Fruit fly (Drosophila melanogaster) whole organism, wandering third instar larva: ENCODE measurements around the gene uif.

ENCODE experiments used
- Abd-B ChIP-seq: fragments of >200 bp; optimal IDR thresholded peaks from 2 replicates; lab custom pipeline; 2017; ENCODE audit warnings: missing biosample characterization, missing genetic modification characterization
- CG32264 ChIP-seq: fragments of 200-800 bp; sonication (Bioruptor generic); optimal IDR thresholded peaks from 2 replicates; lab custom pipeline; 2016; ENCODE audit warnings: missing biosample characterization, missing genetic modification characterization
- CG9705 ChIP-seq: fragments of 200-800 bp; sonication (Bioruptor generic); optimal IDR thresholded peaks from 2 replicates; lab custom pipeline; 2018; ENCODE audit warnings: missing biosample characterization, mild to moderate bottlenecking, missing genetic modification characterization
- CrebA ChIP-seq: fragments of 200-800 bp; sonication (Bioruptor generic); optimal IDR thresholded peaks from 2 replicates; lab custom pipeline; 2016; ENCODE audit warnings: missing biosample characterization, mild to moderate bottlenecking, missing genetic modification characterization, borderline replicate concordance
- Dfd ChIP-seq: fragments of >200 bp; optimal IDR thresholded peaks from 2 replicates; lab custom pipeline; 2017; ENCODE audit warnings: missing biosample characterization, missing genetic modification characterization
- Dif ChIP-seq: fragments of 200-275, 200-300 bp; sonication (Bioruptor generic); optimal IDR thresholded peaks from 2 replicates; lab custom pipeline; 2018; ENCODE audit warnings: missing biosample characterization, missing genetic modification characterization; ENCODE audit not compliant: partially characterized antibody
- GATAd ChIP-seq: sonication (Bioruptor generic); optimal IDR thresholded peaks from 2 replicates; lab custom pipeline; 2016; ENCODE audit warnings: missing biosample characterization, missing genetic modification characterization
- HLH106 ChIP-seq: fragments of 200-800 bp; optimal IDR thresholded peaks from 3 replicates; lab custom pipeline; 2019; ENCODE audit warnings: missing biosample characterization, mild to moderate bottlenecking, missing genetic modification characterization, moderate library complexity
- Hnf4 ChIP-seq: fragments of 200-800 bp; sonication (Bioruptor generic); optimal IDR thresholded peaks from 2 replicates; lab custom pipeline; 2016; ENCODE audit warnings: missing biosample characterization, mild to moderate bottlenecking, missing genetic modification characterization
- Jra ChIP-seq: sonication (Bioruptor generic); optimal IDR thresholded peaks from 2 replicates; lab custom pipeline; 2016; ENCODE audit warnings: missing biosample characterization, missing genetic modification characterization
- Mio ChIP-seq: sonication (Bioruptor generic); optimal IDR thresholded peaks from 2 replicates; lab custom pipeline; 2016; ENCODE audit warnings: missing biosample characterization, missing genetic modification characterization
- Myc ChIP-seq: fragments of >200 bp; optimal IDR thresholded peaks from 2 replicates; lab custom pipeline; 2017
- N ChIP-seq: fragments of >200 bp; optimal IDR thresholded peaks from 2 replicates; lab custom pipeline; 2018; ENCODE audit warnings: missing biosample characterization, missing external identifiers, missing genetic modification characterization
- OdsH ChIP-seq: fragments of 200-800 bp; sonication (Bioruptor generic); optimal IDR thresholded peaks from 2 replicates; lab custom pipeline; 2016; ENCODE audit warnings: missing biosample characterization, mild to moderate bottlenecking, missing genetic modification characterization
- Rel ChIP-seq, 2 experiments: fragments of 200-800 bp; sonication (Bioruptor generic) in 1 of 2; optimal IDR thresholded peaks; 2 replicates in 1 of 2; 3 replicates in 1 of 2; lab custom pipeline; 2016 to 2019; ENCODE audit warnings: mild to moderate bottlenecking in 2 of 2, missing biosample characterization in 2 of 2, missing genetic modification characterization in 2 of 2, moderate library complexity in 1 of 2
- Sp1 ChIP-seq: fragments of 200-800 bp; sonication (Bioruptor generic); optimal IDR thresholded peaks from 3 replicates; lab custom pipeline; 2019; ENCODE audit warnings: missing biosample characterization, mild to moderate bottlenecking, missing genetic modification characterization, moderate library complexity
- br ChIP-seq: fragments of 200-800 bp; sonication (Bioruptor generic); optimal IDR thresholded peaks from 2 replicates; lab custom pipeline; 2016; ENCODE audit warnings: missing biosample characterization, missing genetic modification characterization
- brk ChIP-seq: fragments of 200-800 bp; sonication (Bioruptor generic); optimal IDR thresholded peaks from 2 replicates; lab custom pipeline; 2016; ENCODE audit warnings: missing biosample characterization, mild to moderate bottlenecking, missing genetic modification characterization
- dl ChIP-seq, 2 experiments: fragments of 175-275, 200-275 bp in 1 of 2; fragments of 200-275 bp in 1 of 2; sonication (Bioruptor generic); optimal IDR thresholded peaks; lab custom pipeline; 2018; ENCODE audit warnings: mild to moderate bottlenecking in 2 of 2, missing biosample characterization in 2 of 2, missing genetic modification characterization in 2 of 2, moderate library complexity in 2 of 2; ENCODE audit not compliant: partially characterized antibody in 2 of 2, insufficient read depth in 1 of 2
- dsf ChIP-seq: sonication (Bioruptor generic); optimal IDR thresholded peaks from 2 replicates; lab custom pipeline; 2016; ENCODE audit warnings: missing biosample characterization, missing genetic modification characterization, borderline replicate concordance
- ey ChIP-seq: fragments of 200-800 bp; sonication (Bioruptor generic); optimal IDR thresholded peaks from 2 replicates; lab custom pipeline; 2016; ENCODE audit warnings: missing biosample characterization, missing genetic modification characterization
- foxo ChIP-seq, 2 experiments: fragments of 200-800 bp; sonication (Bioruptor generic); optimal IDR thresholded peaks; 2 replicates in 1 of 2; 3 replicates in 1 of 2; lab custom pipeline; 2016 to 2017; ENCODE audit warnings: missing biosample characterization in 2 of 2, missing genetic modification characterization in 2 of 2
- fru ChIP-seq: fragments of 200-800 bp; sonication (Bioruptor generic); optimal IDR thresholded peaks from 3 replicates; lab custom pipeline; 2016; ENCODE audit warnings: missing biosample characterization, mild to moderate bottlenecking, missing genetic modification characterization
- h ChIP-seq: fragments of 200-800 bp; sonication (Bioruptor generic); optimal IDR thresholded peaks from 3 replicates; lab custom pipeline; 2016; ENCODE audit warnings: missing biosample characterization, mild to moderate bottlenecking, missing genetic modification characterization
- jim ChIP-seq: fragments of 175-275, 200-325 bp; sonication (Bioruptor generic); optimal IDR thresholded peaks from 2 replicates; lab custom pipeline; 2016; ENCODE audit warnings: missing biosample characterization, mild to moderate bottlenecking, missing genetic modification characterization
- lola ChIP-seq: fragments of >200 bp; optimal IDR thresholded peaks from 2 replicates; lab custom pipeline; 2017; ENCODE audit warnings: missing biosample characterization, missing genetic modification characterization
- psq ChIP-seq: fragments of 200-800 bp; sonication (Bioruptor generic); optimal IDR thresholded peaks from 3 replicates; lab custom pipeline; 2017; ENCODE audit warnings: missing biosample characterization, mild to moderate bottlenecking, missing genetic modification characterization, moderate library complexity
- rgr ChIP-seq: fragments of 200-800 bp; sonication (Bioruptor generic); optimal IDR thresholded peaks from 3 replicates; lab custom pipeline; 2016; ENCODE audit warnings: missing biosample characterization, mild to moderate bottlenecking, missing genetic modification characterization
- sage ChIP-seq: fragments of 200-800 bp; sonication (Bioruptor generic); optimal IDR thresholded peaks from 2 replicates; lab custom pipeline; 2016; ENCODE audit warnings: missing biosample characterization, mild to moderate bottlenecking, missing genetic modification characterization
- sv ChIP-seq: fragments of 200-800 bp; sonication (Bioruptor generic); optimal IDR thresholded peaks from 3 replicates; lab custom pipeline; 2016; ENCODE audit warnings: missing biosample characterization, missing genetic modification characterization
- woc ChIP-seq: sonication (Bioruptor generic); optimal IDR thresholded peaks from 2 replicates; lab custom pipeline; 2016; ENCODE audit warnings: missing biosample characterization, mild to moderate bottlenecking, missing genetic modification characterization

Gene uif

DNA sequence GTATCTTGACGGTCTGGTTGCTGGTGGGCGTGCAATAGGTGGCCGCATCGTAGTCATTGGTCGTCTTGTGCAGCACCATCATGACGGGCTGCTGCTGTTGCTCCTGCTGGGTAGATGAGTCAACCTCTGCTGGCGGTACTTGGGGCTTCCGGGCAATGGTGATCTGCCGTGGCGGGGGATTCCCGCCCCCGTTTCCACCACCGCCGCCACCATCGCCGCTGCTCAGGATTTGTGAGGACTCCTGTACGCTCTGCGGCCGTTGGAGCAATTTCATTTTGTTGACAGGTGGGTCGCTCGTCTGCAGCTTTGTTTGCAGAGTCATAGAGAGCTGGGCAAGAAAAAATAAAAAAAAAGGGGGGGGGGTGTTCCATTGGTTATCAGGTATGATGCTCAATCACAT lies 16.1 kb upstream of the uif start:
- TF ChIP-seq jim (GFP tag; lab: Kevin White, UChicago) (no peak), CrebA (GFP tag; lab: Kevin White, UChicago) (no peak), Hnf4 (GFP tag; lab: Kevin White, UChicago) (no peak), Abd-B (GFP tag; lab: Kevin White, UChicago) (no peak), sage (GFP tag; lab: Kevin White, UChicago) (no peak), Rel (GFP tag; optimal IDR thresholded peaks at IDR 0.05; lab: Kevin White, UChicago) (no peak), Rel (tag; optimal IDR thresholded peaks at IDR 0.05; lab: Kevin White, UChicago) (peak; percentile 65)

dm6 chr2L:7025247-7025646 lies 15.1 kb upstream of the uif start:
- TF ChIP-seq woc (GFP tag; lab: Kevin White, UChicago) (no peak), Dfd (GFP tag; lab: Kevin White, UChicago) (peak; percentile 95)

DNA sequence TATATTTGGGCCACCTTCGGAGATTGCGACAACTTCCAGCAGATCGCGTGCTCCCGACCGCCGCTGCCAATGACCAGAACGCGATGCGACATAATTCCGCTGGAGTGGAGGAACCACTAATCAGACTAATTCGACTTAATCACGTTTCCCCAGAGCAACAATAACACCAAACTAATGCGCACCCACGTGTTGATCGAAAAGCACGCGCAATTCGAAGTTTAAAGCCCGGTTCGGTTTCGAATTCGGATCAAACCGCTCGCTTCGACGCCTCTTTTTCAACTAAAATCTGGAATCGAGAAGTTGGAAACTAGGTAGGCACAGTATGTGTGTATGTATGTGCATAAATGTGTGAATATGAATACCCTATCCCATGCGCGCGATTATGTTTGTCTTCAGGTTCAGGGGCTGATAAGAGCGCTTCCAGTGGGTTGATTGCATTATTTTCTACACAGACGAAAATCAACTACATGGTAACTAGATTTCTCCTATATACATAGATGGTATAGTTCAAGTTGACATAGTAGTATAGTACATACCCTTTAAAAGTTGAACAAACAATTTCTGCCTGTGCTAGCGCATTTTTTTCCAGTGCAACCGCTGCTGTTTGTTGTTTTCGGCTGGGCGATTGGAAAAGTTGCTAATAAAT lies 13.6 kb upstream of the uif start, which contains the start of gene Gart:
TSS of gene Gart (minus strand) at position 285 of the 646 bp plus-strand sequence.
- TF ChIP-seq Sp1 (GFP tag; lab: Kevin White, UChicago) (peak; percentile 89), N (GFP tag; lab: Kevin White, UChicago) (no peak), rgr (peak; percentile 91), lola (GFP tag; lab: Kevin White, UChicago) (no peak), OdsH (GFP tag; lab: Kevin White, UChicago) (peak; percentile 91), dl (GFP tag; optimal IDR thresholded peaks at IDR 0.05; lab: Kevin White, UChicago; ENCODE audit: insufficient read depth in 1 of 2, partially characterized antibody in 2 of 2) (no peak), brk (GFP tag; lab: Kevin White, UChicago) (peak; percentile 43), CrebA (GFP tag; lab: Kevin White, UChicago) (no peak), sage (GFP tag; lab: Kevin White, UChicago) (peak; percentile 85), dsf (GFP tag; lab: Kevin White, UChicago) (peak; percentile 56), woc (GFP tag; lab: Kevin White, UChicago) (peak; percentile 64), ey (GFP tag; lab: Kevin White, UChicago) (peak; percentile 92), CG32264 (GFP tag; lab: Kevin White, UChicago) (peak; percentile 75), Mio (GFP tag; lab: Kevin White, UChicago) (peak; percentile 53), br (GFP tag; lab: Kevin White, UChicago) (peak; percentile 92), psq (GFP tag; lab: Kevin White, UChicago) (peak; percentile 82), CG9705 (no peak), Rel (GFP tag; optimal IDR thresholded peaks at IDR 0.05; lab: Kevin White, UChicago) (no peak), Rel (tag; optimal IDR thresholded peaks at IDR 0.05; lab: Kevin White, UChicago) (peak; percentile 39), h (GFP tag; lab: Kevin White, UChicago) (peak; percentile 92), HLH106 (peak; percentile 66), Dfd (GFP tag; lab: Kevin White, UChicago) (no peak), foxo (GFP tag; optimal IDR thresholded peaks at IDR 0.05; lab: Kevin White, UChicago) (peak; percentile 40 to 91), Hnf4 (GFP tag; lab: Kevin White, UChicago) (peak; percentile 84), GATAd (no peak), Dif (GFP tag; lab: Kevin White, UChicago) (no peak), sv (GFP tag; lab: Kevin White, UChicago) (peak; percentile 64), fru (GFP tag; lab: Kevin White, UChicago) (peak; percentile 91), Jra (GFP tag; lab: Kevin White, UChicago) (peak; percentile 48)

dm6 chr2L:7021382-7021781 lies 11.2 kb upstream of the uif start, which contains the start of gene Pcp:
Gene Pcp (plus strand): TSS chr2L:7021682.
- TF ChIP-seq Rel (GFP tag; optimal IDR thresholded peaks at IDR 0.05; lab: Kevin White, UChicago) = no peak
- peak; percentile 62 for TF ChIP-seq Rel (tag; optimal IDR thresholded peaks at IDR 0.05; lab: Kevin White, UChicago)
- TF ChIP-seq HLH106 = no peak
- no peak for TF ChIP-seq Myc (lab: Kevin White, UChicago)
